Fruit fly (Drosophila melanogaster) whole organism, embryonic: ENCODE results near the gene Atg8b.

Experiments used
- Bteb2 ChIP-seq: fragments of 200-800 bp; sonication (Bioruptor generic); optimal IDR thresholded peaks from 2 replicates; lab custom pipeline; 2016; ENCODE audit warnings: missing biosample characterization, missing genetic modification characterization
- CG10147 ChIP-seq: fragments of 200-800 bp; sonication (Bioruptor generic); optimal IDR thresholded peaks from 2 replicates; lab custom pipeline; 2019; ENCODE audit warnings: missing biosample characterization, mild to moderate bottlenecking, missing genetic modification characterization, moderate library complexity
- CG10366 ChIP-seq: fragments of 200-800 bp; sonication (Bioruptor generic); IDR thresholded peaks from 2 replicates; pipeline ENCODE4 v1.3.6; 2022; ENCODE audit warnings: missing biosample characterization, missing genetic modification characterization
- CG10654 ChIP-seq: fragments of 200-800 bp; sonication (Bioruptor generic); optimal IDR thresholded peaks from 2 replicates; lab custom pipeline; 2016; ENCODE audit warnings: missing biosample characterization, missing genetic modification characterization
- CG11398 ChIP-seq: fragments of 200-800 bp; sonication (Bioruptor generic); optimal IDR thresholded peaks from 2 replicates; lab custom pipeline; 2016; ENCODE audit warnings: missing biosample characterization, missing genetic modification characterization
- CG12155 ChIP-seq: fragments of 200-800 bp; sonication (Bioruptor generic); optimal IDR thresholded peaks from 3 replicates; lab custom pipeline; 2016; ENCODE audit warnings: missing biosample characterization, missing genetic modification characterization
- CG12942 ChIP-seq: fragments of 200-800 bp; sonication (Bioruptor generic); optimal IDR thresholded peaks from 3 replicates; lab custom pipeline; 2016; ENCODE audit warnings: missing biosample characterization, missing genetic modification characterization
- CG13624 ChIP-seq: fragments of 200-800 bp; sonication (Bioruptor generic); optimal IDR thresholded peaks from 2 replicates; lab custom pipeline; 2016; ENCODE audit warnings: missing biosample characterization, missing genetic modification characterization
- CG14050 ChIP-seq: fragments of 200-800 bp; sonication (Bioruptor generic); IDR thresholded peaks from 3 replicates; pipeline ENCODE4 v1.3.6; 2022; ENCODE audit warnings: missing biosample characterization, missing genetic modification characterization
- CG15696 ChIP-seq: fragments of 200-800 bp; sonication (Bioruptor generic); optimal IDR thresholded peaks from 2 replicates; lab custom pipeline; 2019; ENCODE audit warnings: missing biosample characterization, mild to moderate bottlenecking, missing genetic modification characterization, moderate library complexity
- CG17829 ChIP-seq: fragments of 200-800 bp; optimal IDR thresholded peaks from 2 replicates; lab custom pipeline; 2019; ENCODE audit warnings: missing biosample characterization, mild to moderate bottlenecking, missing genetic modification characterization, moderate library complexity
- CG17912 ChIP-seq: fragments of 200-800 bp; sonication (Bioruptor generic); optimal IDR thresholded peaks from 2 replicates; lab custom pipeline; 2018; ENCODE audit warnings: missing biosample characterization, mild to moderate bottlenecking, missing genetic modification characterization
- CG18476 ChIP-seq: fragments of 200-800 bp; sonication (Bioruptor generic); optimal IDR thresholded peaks from 2 replicates; lab custom pipeline; 2016; ENCODE audit warnings: missing biosample characterization, mild to moderate bottlenecking, missing genetic modification characterization
- CG2199 ChIP-seq: fragments of 200-800 bp; sonication (Bioruptor generic); IDR thresholded peaks from 3 replicates; pipeline ENCODE4 v1.3.6; 2022; ENCODE audit warnings: missing biosample characterization, missing genetic modification characterization
- CG2889 ChIP-seq: fragments of 200-800 bp; sonication (Bioruptor generic); IDR thresholded peaks from 3 replicates; pipeline ENCODE4 v1.3.6; 2022; ENCODE audit warnings: missing biosample characterization, missing genetic modification characterization
- CG3995 ChIP-seq: fragments of 200-800 bp; sonication (Bioruptor generic); optimal IDR thresholded peaks from 3 replicates; lab custom pipeline; 2016; ENCODE audit warnings: missing biosample characterization, missing genetic modification characterization
- CG7357 ChIP-seq: fragments of 200-800 bp; sonication (Bioruptor generic); IDR thresholded peaks from 3 replicates; pipeline ENCODE4 v1.3.6; 2022; ENCODE audit warnings: missing biosample characterization, missing genetic modification characterization
- CG7556 ChIP-seq: fragments of 200-800 bp; sonication (Bioruptor generic); optimal IDR thresholded peaks from 2 replicates; lab custom pipeline; 2017; ENCODE audit warnings: missing biosample characterization, mild to moderate bottlenecking, missing genetic modification characterization
- CG8478 ChIP-seq: fragments of >200 bp; optimal IDR thresholded peaks from 2 replicates; lab custom pipeline; 2018
- CG8944 ChIP-seq: fragments of 200-800 bp; sonication (Bioruptor generic); optimal IDR thresholded peaks from 3 replicates; lab custom pipeline; 2016; ENCODE audit warnings: missing biosample characterization, missing genetic modification characterization
- Camta ChIP-seq: fragments of 200-800 bp; sonication (Bioruptor generic); optimal IDR thresholded peaks from 2 replicates; lab custom pipeline; 2016; ENCODE audit warnings: missing biosample characterization, missing genetic modification characterization
- Dek ChIP-seq: fragments of 200-800 bp; sonication (Bioruptor generic); optimal IDR thresholded peaks from 3 replicates; lab custom pipeline; 2019; ENCODE audit warnings: missing biosample characterization, mild to moderate bottlenecking, missing genetic modification characterization, moderate library complexity
- Dref ChIP-seq: fragments of 200-800 bp; sonication (Bioruptor generic); IDR thresholded peaks from 2 replicates; pipeline ENCODE4 v1.3.6; 2022; ENCODE audit warnings: missing biosample characterization, missing genetic modification characterization
- HmgD ChIP-seq: fragments of 200-800 bp; sonication (Bioruptor generic); optimal IDR thresholded peaks from 3 replicates; lab custom pipeline; 2016; ENCODE audit warnings: missing biosample characterization, missing genetic modification characterization
- Mad ChIP-seq: fragments of 200-800 bp; sonication (Bioruptor generic); optimal IDR thresholded peaks from 2 replicates; lab custom pipeline; 2016; ENCODE audit warnings: missing biosample characterization, missing genetic modification characterization
- Med ChIP-seq: fragments of 200-800 bp; sonication (Bioruptor generic); peaks from one replicate; lab custom pipeline; 2016; ENCODE audit warnings: missing biosample characterization, missing genetic modification characterization, mild to moderate bottlenecking, inconsistent platforms, moderate library complexity
- NFAT ChIP-seq: fragments of 200-800 bp; sonication (Bioruptor generic); IDR thresholded peaks from 2 replicates; pipeline ENCODE4 v1.3.6; 2022; ENCODE audit warnings: missing biosample characterization, missing genetic modification characterization
- Ptx1 ChIP-seq: fragments of 200-800 bp; sonication (Bioruptor generic); IDR thresholded peaks from 2 replicates; pipeline ENCODE4 v1.3.6; 2022; ENCODE audit warnings: missing biosample characterization, missing genetic modification characterization
- Scr ChIP-seq: fragments of 200-800 bp; sonication (Bioruptor generic); IDR thresholded peaks from 2 replicates; pipeline ENCODE4 v1.3.6; 2022; ENCODE audit warnings: missing biosample characterization, missing genetic modification characterization; ENCODE audit not compliant: partially characterized antibody
- Sox102F ChIP-seq: fragments of 200-800 bp; sonication (Bioruptor generic); optimal IDR thresholded peaks from 2 replicates; lab custom pipeline; 2018; ENCODE audit warnings: missing biosample characterization, mild to moderate bottlenecking, missing genetic modification characterization, moderate library complexity
- amos ChIP-seq: fragments of 200-800 bp; sonication (Bioruptor generic); IDR thresholded peaks from 2 replicates; pipeline ENCODE4 v1.3.6; 2022; ENCODE audit warnings: missing biosample characterization, missing genetic modification characterization; ENCODE audit not compliant: partially characterized antibody
- ato ChIP-seq: fragments of 200-800 bp; sonication (Bioruptor generic); IDR thresholded peaks from 2 replicates; pipeline ENCODE4 v1.3.6; 2022; ENCODE audit warnings: missing biosample characterization, missing genetic modification characterization; ENCODE audit not compliant: partially characterized antibody
- chinmo ChIP-seq: fragments of 200-800 bp; sonication (Bioruptor generic); IDR thresholded peaks from 4 replicates; pipeline ENCODE4 v1.3.6; 2022; ENCODE audit warnings: missing biosample characterization, missing genetic modification characterization; ENCODE audit not compliant: partially characterized antibody
- chn ChIP-seq: fragments of 200-800 bp; sonication (Bioruptor generic); optimal IDR thresholded peaks from 2 replicates; lab custom pipeline; 2016; ENCODE audit warnings: missing biosample characterization, missing genetic modification characterization
- gfzf ChIP-seq: fragments of 200-800 bp; sonication (Bioruptor generic); optimal IDR thresholded peaks from 2 replicates; lab custom pipeline; 2016; ENCODE audit warnings: missing biosample characterization, mild to moderate bottlenecking, missing genetic modification characterization, moderate library complexity
- grn ChIP-seq: fragments of 200-800 bp; sonication (Bioruptor generic); optimal IDR thresholded peaks from 3 replicates; lab custom pipeline; 2017; ENCODE audit warnings: missing biosample characterization, missing genetic modification characterization
- hkb ChIP-seq, 2 experiments: fragments of 200-800 bp in 1 of 2; fragments of >200 bp in 1 of 2; sonication (Bioruptor generic) in 1 of 2; IDR thresholded peaks in 1 of 2; optimal IDR thresholded peaks in 1 of 2; 2 replicates each; pipeline versions ENCODE4 v1.3.6 to Lab custom; 2017 to 2022; ENCODE audit warnings: missing biosample characterization in 1 of 2, missing genetic modification characterization in 1 of 2
- hth ChIP-seq: fragments of >200 bp; optimal IDR thresholded peaks from 2 replicates; lab custom pipeline; 2017; ENCODE audit warnings: inconsistent platforms
- inv ChIP-seq: fragments of 200-800 bp; sonication (Bioruptor generic); IDR thresholded peaks from 2 replicates; pipeline ENCODE4 v1.3.6; 2022; ENCODE audit warnings: missing biosample characterization, missing genetic modification characterization; ENCODE audit not compliant: partially characterized antibody
- lbe ChIP-seq: fragments of 200-800 bp; sonication (Bioruptor generic); optimal IDR thresholded peaks from 2 replicates; lab custom pipeline; 2016; ENCODE audit warnings: missing biosample characterization, mild to moderate bottlenecking, missing genetic modification characterization
- p53 ChIP-seq: fragments of 200-800 bp; sonication (Bioruptor generic); optimal IDR thresholded peaks from 2 replicates; lab custom pipeline; 2016; ENCODE audit warnings: missing biosample characterization, missing genetic modification characterization
- peb ChIP-seq: fragments of 200-800 bp; sonication (Bioruptor generic); IDR thresholded peaks from 2 replicates; pipeline ENCODE4 v1.3.6; 2022; ENCODE audit warnings: missing biosample characterization, missing genetic modification characterization
- psq ChIP-seq: fragments of 200-800 bp; sonication (Bioruptor generic); optimal IDR thresholded peaks from 2 replicates; lab custom pipeline; 2017; ENCODE audit warnings: missing biosample characterization, missing genetic modification characterization
- sc ChIP-seq, 3 experiments: fragments of >200 bp in 2 of 3; fragments of 200-800 bp in 1 of 3; sonication (Bioruptor generic) in 1 of 3; optimal IDR thresholded peaks; 2 replicates in 2 of 3; 3 replicates in 1 of 3; lab custom pipeline; 2017; ENCODE audit warnings: mild to moderate bottlenecking in 1 of 3, missing biosample characterization in 1 of 3, missing genetic modification characterization in 1 of 3, missing genetic modification reagents in 1 of 3
- sd ChIP-seq: fragments of 200-800 bp; sonication (Bioruptor generic); optimal IDR thresholded peaks from 3 replicates; lab custom pipeline; 2018; ENCODE audit warnings: missing biosample characterization, mild to moderate bottlenecking, missing genetic modification characterization, moderate library complexity
- slp2 ChIP-seq: fragments of 200-800 bp; sonication (Bioruptor generic); optimal IDR thresholded peaks from 2 replicates; lab custom pipeline; 2016; ENCODE audit warnings: missing biosample characterization, missing genetic modification characterization
- tin ChIP-seq: fragments of 200-800 bp; sonication (Bioruptor generic); optimal IDR thresholded peaks from 3 replicates; lab custom pipeline; 2016; ENCODE audit warnings: missing biosample characterization, missing genetic modification characterization
- unpg ChIP-seq: fragments of 200-800 bp; sonication (Bioruptor generic); optimal IDR thresholded peaks from 3 replicates; lab custom pipeline; 2018; ENCODE audit warnings: missing biosample characterization, mild to moderate bottlenecking, missing genetic modification characterization, moderate library complexity
- usp ChIP-seq: fragments of >200 bp; optimal IDR thresholded peaks from 2 replicates; lab custom pipeline; 2017; ENCODE audit warnings: missing biosample characterization, missing genetic modification characterization

Gene Atg8b

DNA sequence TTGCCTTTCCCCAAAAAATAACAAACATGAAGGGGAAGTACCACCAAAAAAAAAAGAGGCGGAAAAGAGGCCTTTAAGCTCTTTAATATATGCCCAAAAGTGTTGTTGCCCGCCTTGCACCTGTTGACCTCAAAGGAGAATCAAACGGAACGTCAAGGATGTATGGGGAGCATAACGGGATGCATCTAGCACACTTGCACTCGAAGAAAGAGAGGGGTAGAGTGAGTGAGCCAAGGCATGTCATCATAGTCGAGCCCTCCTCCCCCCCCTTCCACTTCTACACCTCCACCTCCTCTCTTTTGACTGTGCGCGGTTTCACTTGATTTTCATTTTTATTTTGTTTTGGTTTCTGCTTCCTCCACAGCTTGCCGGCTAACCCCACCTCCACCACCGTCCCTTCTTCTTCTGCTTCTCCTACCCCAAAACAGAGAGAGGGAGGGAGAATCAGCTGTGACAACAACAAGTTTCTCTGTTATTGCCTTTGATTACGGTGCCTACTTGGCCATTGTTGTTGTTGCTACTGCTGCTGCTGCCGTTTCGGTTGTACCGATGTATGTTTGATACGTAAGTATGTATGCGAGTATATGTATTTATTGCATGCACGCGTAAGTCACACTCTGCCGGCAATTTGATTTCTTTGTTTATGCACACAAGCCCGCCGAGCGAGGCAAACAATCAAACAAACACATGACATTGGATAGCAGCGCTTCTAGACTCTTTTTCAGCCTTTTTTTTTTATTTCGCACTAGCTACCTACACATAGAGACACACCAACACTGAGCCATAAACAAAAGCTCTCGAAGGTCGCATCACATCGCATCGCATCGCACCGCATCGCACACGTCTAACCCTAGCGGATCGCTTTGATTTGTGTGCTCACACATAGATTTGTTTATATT is 12.0 kb downstream of the Atg8b start (continued):
- TF ChIP-seq grn (GFP tag; lab: Kevin White, UChicago) (no peak), Med (GFP tag; lab: Kevin White, UChicago) (peak; percentile 25), CG8478 (lab: Kevin White, UChicago) (no peak), CG17912 (GFP tag; lab: Kevin White, UChicago) (no peak), peb (GFP tag; lab: Robert Waterston, UW) (no peak), hth (no peak), inv (no peak), psq (peak; percentile 75), CG8944 (GFP tag; lab: Kevin White, UChicago) (no peak), sc (optimal IDR thresholded peaks at IDR 0.05; lab: Kevin White, UChicago) (no peak), sc (GFP tag; optimal IDR thresholded peaks at IDR 0.05; lab: Kevin White, UChicago) (no peak), CG2199 (GFP tag; lab: Robert Waterston, UW) (0 out of 3 replicates have a peak, but pooled peaks have one; percentile 12), CG7357 (GFP tag; lab: Robert Waterston, UW) (no peak), CG15696 (tag; lab: Kevin White, UChicago) (no peak), NFAT (GFP tag; lab: Robert Waterston, UW) (no peak), gfzf (GFP tag; lab: Kevin White, UChicago) (no peak), CG7556 (GFP tag; lab: Kevin White, UChicago) (no peak), Dref (GFP tag; lab: Robert Waterston, UW) (no peak), slp2 (GFP tag; lab: Kevin White, UChicago) (no peak), CG10147 (GFP tag; lab: Kevin White, UChicago) (no peak), hkb (optimal IDR thresholded peaks at IDR 0.05; lab: Kevin White, UChicago) (no peak), hkb (GFP tag; IDR thresholded peaks at IDR 0.05; lab: Robert Waterston, UW) (no peak), Scr (GFP tag; lab: Robert Waterston, UW) (no peak), ato (GFP tag; lab: Robert Waterston, UW) (no peak), CG12942 (GFP tag; lab: Kevin White, UChicago) (no peak), tin (GFP tag; lab: Kevin White, UChicago) (no peak), chn (GFP tag; lab: Kevin White, UChicago) (no peak), Ptx1 (GFP tag; lab: Robert Waterston, UW) (no peak), Bteb2 (no peak), Mad (GFP tag; lab: Kevin White, UChicago) (no peak), p53 (GFP tag; lab: Kevin White, UChicago) (no peak), lbe (GFP tag; lab: Kevin White, UChicago) (no peak), chinmo (GFP tag; lab: Robert Waterston, UW) (peak; percentile 74; the same call in 2 of the 4 replicates), Dek (no peak), amos (GFP tag; lab: Robert Waterston, UW) (no peak), sd (no peak), CG3995 (GFP tag; lab: Kevin White, UChicago) (no peak), CG13624 (no peak), Camta (no peak), unpg (GFP tag; lab: Kevin White, UChicago) (no peak), CG2889 (GFP tag; lab: Robert Waterston, UW) (no peak), usp (GFP tag; lab: Kevin White, UChicago) (no peak), CG18476 (GFP tag; lab: Kevin White, UChicago) (no peak), Sox102F (no peak), CG17829 (tag; lab: Kevin White, UChicago) (no peak), CG10366 (no peak), HmgD (GFP tag; lab: Kevin White, UChicago) (no peak), CG11398 (GFP tag; lab: Kevin White, UChicago) (no peak), CG10654 (no peak), CG12155 (GFP tag; lab: Kevin White, UChicago) (no peak), CG14050 (GFP tag; lab: Robert Waterston, UW) (no peak)
